Worm (Caenorhabditis elegans): ENCODE results near the gene lact-1.
A peak's percentile ranks its signal among the peaks of the same experiment; 100 is the strongest.

The lact-1 gene

ce11 chrX:7232158-7232822 lies 27.9 kb downstream of the lact-1 start:
- no peak for TF ChIP-seq ztf-11 (tag; optimal IDR thresholded peaks at IDR 0.05)
- no peak for TF ChIP-seq ceh-44 (GFP tag; IDR thresholded peaks at IDR 0.05)
- TF ChIP-seq snpc-1.2 (GFP tag; IDR thresholded peaks at IDR 0.05), result no peak
- 0 out of 2 replicates have a peak, but pooled peaks have one; percentile 7 for TF ChIP-seq php-3 (GFP tag; IDR thresholded peaks at IDR 0.05)
- no peak for TF ChIP-seq lin-13 (GFP tag; optimal IDR thresholded peaks at IDR 0.05)
- TF ChIP-seq lin-39 (tag; optimal IDR thresholded peaks at IDR 0.05), result no peak
- TF ChIP-seq F44E2.7 (GFP tag; IDR thresholded peaks at IDR 0.05), result no peak
- peak; percentile 55 for TF ChIP-seq nhr-6 (tag; optimal IDR thresholded peaks at IDR 0.05)
- TF ChIP-seq daf-16 (GFP tag; optimal IDR thresholded peaks at IDR 0.05), result peak in 1 of 2 experiments; percentile 16
- peak; percentile 68 for TF ChIP-seq daf-16 (tag; optimal IDR thresholded peaks at IDR 0.05)
- TF ChIP-seq ZK337.2 (GFP tag; IDR thresholded peaks at IDR 0.05), result no peak
- TF ChIP-seq lir-3 (tag; optimal IDR thresholded peaks at IDR 0.05), result no peak
- TF ChIP-seq tra-1 (GFP tag; IDR thresholded peaks at IDR 0.05), result no peak
- peak; percentile 9 for TF ChIP-seq dpl-1 (GFP tag; optimal IDR thresholded peaks at IDR 0.05)
- no peak for TF ChIP-seq fkh-10 (GFP tag; optimal IDR thresholded peaks at IDR 0.05)
- TF ChIP-seq F10B5.3 (tag; optimal IDR thresholded peaks at IDR 0.05), result no peak
- no peak for TF ChIP-seq nhr-48 (tag; optimal IDR thresholded peaks at IDR 0.05)
- TF ChIP-seq zip-2 (tag; optimal IDR thresholded peaks at IDR 0.05), result no peak
- no peak for TF ChIP-seq vab-7 (GFP tag; IDR thresholded peaks at IDR 0.05)
- no peak for TF ChIP-seq snpc-4 (tag; optimal IDR thresholded peaks at IDR 0.05)
- TF ChIP-seq tag-97 (GFP tag; IDR thresholded peaks at IDR 0.05), result no peak
- 0 out of 2 replicates have a peak, but pooled peaks have one; percentile 13 for TF ChIP-seq egl-43 (GFP tag; IDR thresholded peaks at IDR 0.05)
- no peak for TF ChIP-seq nhr-237 (tag; optimal IDR thresholded peaks at IDR 0.05)
- no peak for TF ChIP-seq nhr-77 (tag; optimal IDR thresholded peaks at IDR 0.05)
- peak; percentile 29 for TF ChIP-seq nhr-11 (tag; optimal IDR thresholded peaks at IDR 0.05)
- no peak for TF ChIP-seq T20F7.1 (GFP tag; optimal IDR thresholded peaks at IDR 0.05)
- TF ChIP-seq duxl-1 (tag; optimal IDR thresholded peaks at IDR 0.05; ENCODE audit: poor library complexity), result no peak
- no peak for TF ChIP-seq nhr-25 (tag; optimal IDR thresholded peaks at IDR 0.05; ENCODE audit: borderline replicate concordance, insufficient read depth)
- TF ChIP-seq arid-1 (GFP tag; conservative IDR thresholded peaks at IDR 0.05), result no peak
- no peak for TF ChIP-seq ceh-28 (tag; optimal IDR thresholded peaks at IDR 0.05)
- TF ChIP-seq hlh-30 (tag; optimal IDR thresholded peaks at IDR 0.05; ENCODE audit: insufficient read depth), result no peak
- TF ChIP-seq mxl-2 (GFP tag; conservative IDR thresholded peaks at IDR 0.05), result no peak
- 0 out of 2 replicates have a peak, but pooled peaks have one; percentile 20 for TF ChIP-seq Y75B8A.6 (GFP tag; IDR thresholded peaks at IDR 0.05)
- no peak for TF ChIP-seq daf-19 (GFP tag; conservative IDR thresholded peaks at IDR 0.05)
- TF ChIP-seq zip-11 (GFP tag; IDR thresholded peaks at IDR 0.05), result no peak
- TF ChIP-seq aha-1 (tag), result peak; percentile 91
- TF ChIP-seq spr-3 (GFP tag; optimal IDR thresholded peaks at IDR 0.05), result no peak
- no peak for TF ChIP-seq madf-9 (GFP tag; conservative IDR thresholded peaks at IDR 0.05)
- no peak for TF ChIP-seq unc-62 (GFP tag; optimal IDR thresholded peaks at IDR 0.05 in 1 of 2)
- TF ChIP-seq unc-62 (tag; optimal IDR thresholded peaks at IDR 0.05), result no peak
- TF ChIP-seq mxl-3 (GFP tag; optimal IDR thresholded peaks at IDR 0.05), result peak; percentile 40
- no peak for TF ChIP-seq jun-1 (tag; optimal IDR thresholded peaks at IDR 0.05)
- peak; percentile 35 for TF ChIP-seq set-16 (GFP tag; IDR thresholded peaks at IDR 0.05)
- no peak for TF ChIP-seq ceh-20 (GFP tag; IDR thresholded peaks at IDR 0.05)
- TF ChIP-seq pqm-1 (tag; optimal IDR thresholded peaks at IDR 0.05), result peak; percentile 10
- no peak for TF ChIP-seq nhr-42 (GFP tag; IDR thresholded peaks at IDR 0.05)
- no peak for TF ChIP-seq F26F4.8 (GFP tag; conservative IDR thresholded peaks at IDR 0.05)
- TF ChIP-seq rbr-2 (tag; optimal IDR thresholded peaks at IDR 0.05), result peak; percentile 22
- no peak for TF ChIP-seq nhr-111 (GFP tag; optimal IDR thresholded peaks at IDR 0.05)
- TF ChIP-seq pha-4 (GFP tag; IDR thresholded peaks at IDR 0.05), result no peak
- no peak for TF ChIP-seq pha-4 (tag; optimal IDR thresholded peaks at IDR 0.05)
- TF ChIP-seq lsy-2 (tag; optimal IDR thresholded peaks at IDR 0.05), result peak in 1 of 2 experiments; percentile 62
